Fruit fly (Drosophila melanogaster): ENCODE data around the gene dikar.

- TF ChIP-seq psq (optimal IDR thresholded peaks at IDR 0.05) (no peak), h (optimal IDR thresholded peaks at IDR 0.05) (no peak), insv (optimal IDR thresholded peaks at IDR 0.05) (no peak), Myc (optimal IDR thresholded peaks at IDR 0.05) (no peak), ttk (optimal IDR thresholded peaks at IDR 0.05) (no peak), Sin3A (optimal IDR thresholded peaks at IDR 0.05) (no peak)
These were observed 28.9 kb upstream of the dikar start for dm6 chr3L:6771851-6772250.

Data from Kc167 (cell line).